Worm (Caenorhabditis elegans) whole organism, L2 larva: ENCODE results near the gene fbxb-30.

ENCODE experiments used
- ama-1 ChIP-seq: fragments of 150-350 bp; optimal IDR thresholded peaks from 2 replicates; lab custom pipeline; 2018; ENCODE audit warnings: inconsistent platforms
- blmp-1 ChIP-seq: sonication (generic microtip); optimal IDR thresholded peaks from 2 replicates; lab custom pipeline; 2017; ENCODE audit warnings: missing genetic modification characterization, mild to moderate bottlenecking, missing compliant biosample characterization, antibody characterized with exemption, moderate library complexity; ENCODE audit not compliant: insufficient read depth
- ceh-16 ChIP-seq: fragments of 150-350 bp; optimal IDR thresholded peaks from 2 replicates; lab custom pipeline; 2014; ENCODE audit warnings: missing biosample characterization, missing genetic modification characterization
- ceh-82 ChIP-seq: fragments of 150-350 bp; optimal IDR thresholded peaks from 2 replicates; lab custom pipeline; 2014; ENCODE audit warnings: missing biosample characterization, missing genetic modification characterization
- elt-3 ChIP-seq: sonication (generic microtip); optimal IDR thresholded peaks from 2 replicates; lab custom pipeline; 2017; ENCODE audit warnings: missing biosample characterization, missing genetic modification characterization
- fos-1 ChIP-seq: fragments of 150-350 bp; optimal IDR thresholded peaks from 2 replicates; lab custom pipeline; 2014; ENCODE audit warnings: missing biosample characterization, missing genetic modification characterization
- lin-39 ChIP-seq: fragments of 150-350 bp; optimal IDR thresholded peaks from 2 replicates; lab custom pipeline; 2014; ENCODE audit warnings: missing biosample characterization, missing genetic modification reagents, missing genetic modification characterization
- mdl-1 ChIP-seq, 2 experiments: fragments of 150-350 bp in 1 of 2; sonication (generic microtip) in 1 of 2; optimal IDR thresholded peaks; 2 replicates each; lab custom pipeline; 2017; ENCODE audit warnings: missing biosample characterization in 2 of 2, missing genetic modification characterization in 2 of 2
- nhr-23 ChIP-seq: fragments of 150-350 bp; optimal IDR thresholded peaks from 2 replicates; lab custom pipeline; 2014; ENCODE audit warnings: missing biosample characterization, missing genetic modification reagents, missing genetic modification characterization
- nhr-237 ChIP-seq: fragments of 150-350 bp; optimal IDR thresholded peaks from 2 replicates; lab custom pipeline; 2014; ENCODE audit warnings: missing biosample characterization, missing genetic modification characterization
- snpc-4 ChIP-seq: fragments of 150-350 bp; optimal IDR thresholded peaks from 2 replicates; lab custom pipeline; 2014; ENCODE audit warnings: missing biosample characterization, missing genetic modification characterization
- unc-39 ChIP-seq: fragments of 150-350 bp; optimal IDR thresholded peaks from 2 replicates; lab custom pipeline; 2014; ENCODE audit warnings: missing biosample characterization, missing genetic modification characterization
- unc-62 ChIP-seq: fragments of 150-350 bp; optimal IDR thresholded peaks from 2 replicates; lab custom pipeline; 2014; ENCODE audit warnings: missing biosample characterization, missing genetic modification reagents, missing genetic modification characterization
- ztf-11 ChIP-seq: sonication (generic microtip); optimal IDR thresholded peaks from 2 replicates; lab custom pipeline; 2017; ENCODE audit warnings: missing biosample characterization, missing genetic modification characterization

ce11 chrII:1045692-1046091, 44.4 kb upstream of the fbxb-30 start, which contains the start of gene str-148:
- no peak for TF ChIP-seq ztf-11 (tag; lab: Kevin White, UChicago)
- TF ChIP-seq snpc-4 = no peak
- TF ChIP-seq elt-3 = no peak
- no peak for TF ChIP-seq mdl-1 (tag; optimal IDR thresholded peaks at IDR 0.05; lab: Kevin White, UChicago)
- TF ChIP-seq ceh-16 (tag; lab: Kevin White, UChicago) = no peak
- TF ChIP-seq nhr-237 (tag; lab: Kevin White, UChicago) = no peak
- TF ChIP-seq unc-62 (GFP tag; lab: Kevin White, UChicago) = no peak
- TF ChIP-seq fos-1 (tag; lab: Kevin White, UChicago) = no peak
- TF ChIP-seq unc-39 (tag; lab: Kevin White, UChicago) = no peak
- TF ChIP-seq lin-39 (tag; lab: Kevin White, UChicago) = no peak
- no peak for TF ChIP-seq ama-1 (lab: Kevin White, UChicago)
- no peak for TF ChIP-seq nhr-23 (tag; lab: Kevin White, UChicago)
- no peak for TF ChIP-seq blmp-1 (tag; lab: Kevin White, UChicago)
- no peak for TF ChIP-seq ceh-82 (tag; lab: Kevin White, UChicago)
